Fruit fly (Drosophila melanogaster): Measurements from ENCODE around the gene CG46339.

The CG46339 gene

DNA sequence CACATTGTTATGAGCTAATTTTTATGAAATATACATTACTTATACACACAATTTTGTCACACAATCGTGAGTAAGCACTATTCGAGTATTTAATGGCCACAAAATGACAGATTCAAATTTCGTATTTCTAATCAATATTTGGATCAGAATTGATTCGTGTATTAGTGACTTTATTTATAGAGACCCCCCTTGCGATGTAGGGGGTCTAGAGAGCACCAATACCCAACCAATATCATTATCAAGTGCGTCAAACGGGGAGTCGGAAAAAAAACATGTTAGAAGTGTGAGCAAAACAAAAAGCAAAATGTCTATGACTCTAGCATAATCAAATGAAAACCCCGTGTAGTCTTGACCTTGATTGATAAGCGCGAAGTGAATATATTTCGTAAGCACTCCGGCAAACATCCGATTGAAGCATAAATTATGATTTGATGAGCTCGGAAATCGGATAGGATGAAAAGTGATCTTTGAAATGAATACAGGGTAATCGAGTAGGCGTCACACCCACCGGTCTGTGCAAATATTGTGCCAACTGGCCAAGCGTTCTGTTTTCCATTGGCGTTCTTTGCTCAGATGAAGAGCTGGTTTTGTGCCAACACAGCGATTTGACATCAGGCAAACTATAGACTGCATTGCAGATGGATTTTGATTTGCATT lies 36.8 kb downstream of the CG46339 start (continued):
- TF ChIP-seq Chrac-16 (GFP tag; optimal IDR thresholded peaks at IDR 0.05) (peak; percentile 6), crc (GFP tag; optimal IDR thresholded peaks at IDR 0.05) (no peak), Optix (GFP tag; IDR thresholded peaks at IDR 0.05) (no peak), CG18599 (GFP tag; optimal IDR thresholded peaks at IDR 0.05) (peak; percentile 73), nom (GFP tag; optimal IDR thresholded peaks at IDR 0.05) (no peak), ro (GFP tag; IDR thresholded peaks at IDR 0.05) (no peak), Hand (GFP tag; optimal IDR thresholded peaks at IDR 0.05) (no peak), CG14710 (tag; optimal IDR thresholded peaks at IDR 0.05) (no peak), Ravus (GFP tag; IDR thresholded peaks at IDR 0.05) (no peak), Sry-β (GFP tag; optimal IDR thresholded peaks at IDR 0.05) (no peak), Max (GFP tag; optimal IDR thresholded peaks at IDR 0.05) (no peak), Mes4 (GFP tag; optimal IDR thresholded peaks at IDR 0.05) (no peak), Hr51 (GFP tag; optimal IDR thresholded peaks at IDR 0.05) (no peak), Doc2 (GFP tag; IDR thresholded peaks at IDR 0.05) (no peak), dpn (GFP tag; optimal IDR thresholded peaks at IDR 0.05) (peak in 1 of 2 experiments; percentile 19), MTF-1 (GFP tag; optimal IDR thresholded peaks at IDR 0.05; ENCODE audit: borderline replicate concordance) (no peak), her (GFP tag; optimal IDR thresholded peaks at IDR 0.05) (no peak), CG14667 (GFP tag; IDR thresholded peaks at IDR 0.05) (no peak), CG5245 (GFP tag; optimal IDR thresholded peaks at IDR 0.05) (no peak), eyg (GFP tag; optimal IDR thresholded peaks at IDR 0.05) (no peak), Usf (GFP tag; optimal IDR thresholded peaks at IDR 0.05) (no peak), CG33213 (GFP tag; optimal IDR thresholded peaks at IDR 0.05) (no peak), tin (GFP tag; optimal IDR thresholded peaks at IDR 0.05) (no peak), CG10366 (GFP tag; IDR thresholded peaks at IDR 0.05) (no peak), CG16813 (GFP tag; IDR thresholded peaks at IDR 0.05; ENCODE audit: partially characterized antibody) (no peak), bcd (GFP tag; optimal IDR thresholded peaks at IDR 0.05) (no peak), Xrp1 (GFP tag; IDR thresholded peaks at IDR 0.05) (no peak), insv (GFP tag; optimal IDR thresholded peaks at IDR 0.05) (no peak), nerfin-1 (tag; optimal IDR thresholded peaks at IDR 0.05) (no peak), ap (GFP tag; IDR thresholded peaks at IDR 0.05) (no peak), CG10979 (tag; optimal IDR thresholded peaks at IDR 0.05) (no peak), z (GFP tag; IDR thresholded peaks at IDR 0.05) (no peak; the same call in 2 of the 3 replicates), Ptx1 (GFP tag; IDR thresholded peaks at IDR 0.05) (no peak), Gsc (GFP tag; IDR thresholded peaks at IDR 0.05) (no peak), CG7786 (GFP tag; optimal IDR thresholded peaks at IDR 0.05) (no peak), CG10565 (GFP tag; optimal IDR thresholded peaks at IDR 0.05) (no peak), Gug (GFP tag; IDR thresholded peaks at IDR 0.05) (no peak), Antp (GFP tag; optimal IDR thresholded peaks at IDR 0.05) (no peak), pb (GFP tag; optimal IDR thresholded peaks at IDR 0.05) (no peak), CG2678 (tag; optimal IDR thresholded peaks at IDR 0.05) (peak; percentile 41), CG30020 (tag; optimal IDR thresholded peaks at IDR 0.05) (no peak), CG12071 (GFP tag; optimal IDR thresholded peaks at IDR 0.05) (no peak), zf30C (GFP tag; optimal IDR thresholded peaks at IDR 0.05) (no peak), ATbp (GFP tag; optimal IDR thresholded peaks at IDR 0.05) (no peak), HHEX (GFP tag; optimal IDR thresholded peaks at IDR 0.05) (no peak), cas (GFP tag; IDR thresholded peaks at IDR 0.05) (no peak), Dref (GFP tag; IDR thresholded peaks at IDR 0.05) (no peak), gro (GFP tag; optimal IDR thresholded peaks at IDR 0.05) (peak; percentile 69), CG10462 (GFP tag; optimal IDR thresholded peaks at IDR 0.05) (no peak), Asciz (GFP tag; optimal IDR thresholded peaks at IDR 0.05) (peak; percentile 1), CG11504 (tag; optimal IDR thresholded peaks at IDR 0.05) (no peak)
